Fruit fly (Drosophila melanogaster): ENCODE data around the gene CG14834.

DNA sequence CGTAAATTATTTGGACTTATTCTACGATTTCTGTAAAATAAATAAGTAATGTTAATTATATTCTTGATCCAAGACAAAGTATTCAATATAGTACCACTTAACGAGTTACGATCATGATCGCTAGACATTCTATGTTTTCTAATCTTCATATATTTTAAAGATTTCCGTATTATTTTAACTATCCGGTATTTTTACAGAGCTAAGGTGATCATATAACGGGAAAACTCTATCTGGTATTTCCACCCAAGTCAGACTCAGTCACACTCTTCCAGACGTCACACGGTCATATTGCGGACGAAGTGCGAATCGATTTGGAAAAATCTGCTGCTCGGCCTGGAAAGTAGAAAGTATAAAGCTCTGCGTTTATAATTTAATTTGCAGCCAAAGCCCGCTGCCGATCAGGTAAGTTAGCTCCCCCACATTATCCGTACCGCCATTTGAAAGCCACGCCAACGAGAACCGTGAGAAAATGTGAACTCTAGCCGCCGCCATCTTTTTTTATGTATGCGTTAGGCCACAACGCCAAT, 7.6 kb downstream of the CG14834 start, which contains the start of the genes lark and eco:
- no peak for TF ChIP-seq OdsH (GFP tag; optimal IDR thresholded peaks at IDR 0.05)
- TF ChIP-seq Abd-B (GFP tag; optimal IDR thresholded peaks at IDR 0.05): no peak
- no peak for TF ChIP-seq fru (GFP tag; optimal IDR thresholded peaks at IDR 0.05)
- no peak for TF ChIP-seq h (GFP tag; optimal IDR thresholded peaks at IDR 0.05)
- no peak for TF ChIP-seq pan (optimal IDR thresholded peaks at IDR 0.05)
- TF ChIP-seq Dif (GFP tag; optimal IDR thresholded peaks at IDR 0.05; ENCODE audit: partially characterized antibody): no peak
- TF ChIP-seq CrebA (GFP tag; optimal IDR thresholded peaks at IDR 0.05; ENCODE audit: borderline replicate concordance): no peak
- TF ChIP-seq tai (GFP tag; optimal IDR thresholded peaks at IDR 0.05): no peak
- no peak for TF ChIP-seq psq (GFP tag; optimal IDR thresholded peaks at IDR 0.05)
- TF ChIP-seq Sp1 (GFP tag; optimal IDR thresholded peaks at IDR 0.05): peak; percentile 26
- TF ChIP-seq br (GFP tag; optimal IDR thresholded peaks at IDR 0.05): no peak
